Fruit fly (Drosophila melanogaster) whole organism, embryonic: ENCODE measurements around the gene eIF4E5.
A peak's percentile ranks its signal among the peaks of the same experiment; 100 is the strongest.

Experiments used
- ATbp ChIP-seq: fragments of 200-800 bp; sonication (Bioruptor generic); optimal IDR thresholded peaks from 2 replicates; lab custom pipeline; 2017; ENCODE audit warnings: missing biosample characterization, mild to moderate bottlenecking, missing genetic modification characterization, missing genetic modification reagents
- CG10979 ChIP-seq: fragments of 200-800 bp; sonication (Bioruptor generic); optimal IDR thresholded peaks from 2 replicates; lab custom pipeline; 2018; ENCODE audit warnings: missing biosample characterization, mild to moderate bottlenecking, missing genetic modification characterization, moderate library complexity
- CG12219 ChIP-seq: fragments of 200-800 bp; sonication (Bioruptor generic); optimal IDR thresholded peaks from 3 replicates; lab custom pipeline; 2018; ENCODE audit warnings: missing biosample characterization, mild to moderate bottlenecking, missing genetic modification characterization
- CG13296 ChIP-seq: fragments of 200-800 bp; sonication (Bioruptor generic); optimal IDR thresholded peaks from 3 replicates; lab custom pipeline; 2018; ENCODE audit warnings: missing biosample characterization, mild to moderate bottlenecking, missing genetic modification characterization
- CG15601 ChIP-seq: fragments of 200-800 bp; sonication (Bioruptor generic); optimal IDR thresholded peaks from 3 replicates; lab custom pipeline; 2019; ENCODE audit warnings: missing biosample characterization, mild to moderate bottlenecking, missing genetic modification characterization, moderate library complexity
- CG17186 ChIP-seq: fragments of 200-800 bp; sonication (Bioruptor generic); optimal IDR thresholded peaks from 3 replicates; lab custom pipeline; 2017; ENCODE audit warnings: missing biosample characterization, missing genetic modification reagents, missing genetic modification characterization
- CG17328 ChIP-seq: fragments of 200-800 bp; sonication (Bioruptor generic); IDR thresholded peaks from 2 replicates; pipeline ENCODE4 v1.3.6; 2022; ENCODE audit warnings: missing biosample characterization, missing genetic modification characterization
- CG18262 ChIP-seq: fragments of 200-800 bp; optimal IDR thresholded peaks from 3 replicates; lab custom pipeline; 2019; ENCODE audit warnings: missing biosample characterization, mild to moderate bottlenecking, missing genetic modification characterization, moderate library complexity
- CG2199 ChIP-seq: fragments of 200-800 bp; sonication (Bioruptor generic); IDR thresholded peaks from 3 replicates; pipeline ENCODE4 v1.3.6; 2022; ENCODE audit warnings: missing biosample characterization, missing genetic modification characterization
- CG30020 ChIP-seq: fragments of 200-800 bp; optimal IDR thresholded peaks from 2 replicates; lab custom pipeline; 2019; ENCODE audit warnings: missing biosample characterization, mild to moderate bottlenecking, missing genetic modification characterization, moderate library complexity
- CG3065 ChIP-seq: fragments of 200-800 bp; sonication (Bioruptor generic); optimal IDR thresholded peaks from 2 replicates; lab custom pipeline; 2016; ENCODE audit warnings: missing biosample characterization, missing genetic modification characterization
- CG3163 ChIP-seq: fragments of 200-800 bp; sonication (Bioruptor generic); optimal IDR thresholded peaks from 3 replicates; lab custom pipeline; 2016; ENCODE audit warnings: missing biosample characterization, missing genetic modification characterization
- CG34224 ChIP-seq: fragments of 200-800 bp; sonication (Bioruptor generic); IDR thresholded peaks from 3 replicates; pipeline ENCODE4 v1.3.6; 2022; ENCODE audit warnings: missing biosample characterization, missing genetic modification characterization; ENCODE audit not compliant: partially characterized antibody
- CG5180 ChIP-seq: fragments of 200-800 bp; sonication (Bioruptor generic); optimal IDR thresholded peaks from 3 replicates; lab custom pipeline; 2017; ENCODE audit warnings: missing biosample characterization, missing genetic modification characterization, mild to moderate bottlenecking, moderate library complexity, missing genetic modification reagents
- CG6272 ChIP-seq: fragments of 200-800 bp; sonication (Bioruptor generic); IDR thresholded peaks from 2 replicates; pipeline ENCODE4 v1.3.6; 2022; ENCODE audit warnings: missing biosample characterization, missing genetic modification characterization
- CG7271 ChIP-seq: fragments of 200-800 bp; sonication (Bioruptor generic); optimal IDR thresholded peaks from 2 replicates; lab custom pipeline; 2018; ENCODE audit warnings: missing biosample characterization, mild to moderate bottlenecking, missing genetic modification characterization, moderate library complexity
- CG7372 ChIP-seq: fragments of 200-800 bp; sonication (Bioruptor generic); IDR thresholded peaks from 2 replicates; pipeline ENCODE4 v1.3.6; 2022; ENCODE audit warnings: missing biosample characterization, missing genetic modification characterization
- CG7928 ChIP-seq: fragments of 200-800 bp; sonication (Bioruptor generic); optimal IDR thresholded peaks from 2 replicates; lab custom pipeline; 2017; ENCODE audit warnings: missing biosample characterization, mild to moderate bottlenecking, missing genetic modification characterization
- CG8478 ChIP-seq: fragments of >200 bp; optimal IDR thresholded peaks from 2 replicates; lab custom pipeline; 2018
- CG9609 ChIP-seq: fragments of 200-800 bp; sonication (Bioruptor generic); optimal IDR thresholded peaks from 3 replicates; lab custom pipeline; 2016; ENCODE audit warnings: missing biosample characterization, missing genetic modification characterization
- Dek ChIP-seq: fragments of 200-800 bp; sonication (Bioruptor generic); optimal IDR thresholded peaks from 3 replicates; lab custom pipeline; 2019; ENCODE audit warnings: missing biosample characterization, mild to moderate bottlenecking, missing genetic modification characterization, moderate library complexity
- Drgx ChIP-seq: fragments of 200-800 bp; sonication (Bioruptor generic); IDR thresholded peaks from 2 replicates; pipeline ENCODE4 v1.3.6; 2022; ENCODE audit warnings: missing biosample characterization, missing genetic modification characterization
- HLH4C ChIP-seq: fragments of 200-800 bp; sonication (Bioruptor generic); IDR thresholded peaks from 3 replicates; pipeline ENCODE4 v1.3.6; 2022; ENCODE audit warnings: missing biosample characterization, missing genetic modification characterization; ENCODE audit not compliant: partially characterized antibody
- HmgZ ChIP-seq: fragments of 200-800 bp; sonication (Bioruptor generic); optimal IDR thresholded peaks from 2 replicates; lab custom pipeline; 2018; ENCODE audit warnings: missing biosample characterization, mild to moderate bottlenecking, missing genetic modification characterization
- Med ChIP-seq: fragments of 200-800 bp; sonication (Bioruptor generic); peaks from one replicate; lab custom pipeline; 2016; ENCODE audit warnings: missing biosample characterization, missing genetic modification characterization, mild to moderate bottlenecking, inconsistent platforms, moderate library complexity
- Poxn ChIP-seq: fragments of 200-800 bp; sonication (Bioruptor generic); IDR thresholded peaks from 2 replicates; pipeline ENCODE4 v1.3.6; 2022; ENCODE audit warnings: missing biosample characterization, missing genetic modification characterization
- Ptx1 ChIP-seq: fragments of 200-800 bp; sonication (Bioruptor generic); IDR thresholded peaks from 2 replicates; pipeline ENCODE4 v1.3.6; 2022; ENCODE audit warnings: missing biosample characterization, missing genetic modification characterization
- TFAM ChIP-seq: fragments of 200-800 bp; sonication (Bioruptor generic); optimal IDR thresholded peaks from 2 replicates; lab custom pipeline; 2017; ENCODE audit warnings: missing biosample characterization, missing genetic modification characterization, inconsistent platforms
- Tbp ChIP-seq: fragments of >200 bp; optimal IDR thresholded peaks from 2 replicates; lab custom pipeline; 2018; ENCODE audit warnings: missing biosample characterization, missing genetic modification characterization
- ara ChIP-seq: fragments of 200-800 bp; sonication (Bioruptor generic); IDR thresholded peaks from 2 replicates; pipeline ENCODE4 v1.3.6; 2022; ENCODE audit warnings: missing biosample characterization, missing genetic modification characterization
- caup ChIP-seq: fragments of 200-800 bp; sonication (Bioruptor generic); optimal IDR thresholded peaks from 3 replicates; lab custom pipeline; 2017; ENCODE audit warnings: missing biosample characterization, mild to moderate bottlenecking, missing genetic modification characterization, moderate library complexity; ENCODE audit not compliant: severe bottlenecking
- chinmo ChIP-seq: fragments of 200-800 bp; sonication (Bioruptor generic); IDR thresholded peaks from 4 replicates; pipeline ENCODE4 v1.3.6; 2022; ENCODE audit warnings: missing biosample characterization, missing genetic modification characterization; ENCODE audit not compliant: partially characterized antibody
- chn ChIP-seq: fragments of 200-800 bp; sonication (Bioruptor generic); optimal IDR thresholded peaks from 2 replicates; lab custom pipeline; 2016; ENCODE audit warnings: missing biosample characterization, missing genetic modification characterization
- corto ChIP-seq: fragments of 200-800 bp; sonication (Bioruptor generic); optimal IDR thresholded peaks from 2 replicates; lab custom pipeline; 2016; ENCODE audit warnings: missing biosample characterization, mild to moderate bottlenecking, missing genetic modification characterization, moderate library complexity
- dimm ChIP-seq: fragments of 200-800 bp; sonication (Bioruptor generic); IDR thresholded peaks from 2 replicates; pipeline ENCODE4 v1.3.6; 2022; ENCODE audit warnings: missing biosample characterization, missing genetic modification characterization
- emc ChIP-seq: fragments of 200-800 bp; sonication (Bioruptor generic); optimal IDR thresholded peaks from 2 replicates; lab custom pipeline; 2016; ENCODE audit warnings: missing biosample characterization, missing genetic modification characterization
- eve ChIP-seq, 2 experiments: fragments of >200 bp; optimal IDR thresholded peaks; 2 replicates each; lab custom pipeline; 2017; ENCODE audit warnings: missing biosample characterization in 2 of 2, missing genetic modification characterization in 2 of 2
- gem ChIP-seq: fragments of 200-800 bp; sonication (Bioruptor generic); optimal IDR thresholded peaks from 2 replicates; lab custom pipeline; 2019; ENCODE audit warnings: missing biosample characterization, mild to moderate bottlenecking, missing genetic modification characterization, moderate library complexity
- kni ChIP-seq: fragments of 200-800 bp; sonication (Bioruptor generic); optimal IDR thresholded peaks from 3 replicates; lab custom pipeline; 2017; ENCODE audit warnings: mild to moderate bottlenecking, missing biosample characterization, missing genetic modification reagents, missing genetic modification characterization
- lov ChIP-seq, 2 experiments: fragments of 200-800 bp in 1 of 2; fragments of >200 bp in 1 of 2; sonication (Bioruptor generic) in 1 of 2; IDR thresholded peaks in 1 of 2; optimal IDR thresholded peaks in 1 of 2; 2 replicates in 1 of 2; 3 replicates in 1 of 2; pipeline versions ENCODE4 v1.3.6 to Lab custom; 2017 to 2022; ENCODE audit warnings: missing biosample characterization in 1 of 2, missing genetic modification characterization in 1 of 2
- mam ChIP-seq: fragments of 200-800 bp; sonication (Bioruptor generic); optimal IDR thresholded peaks from 3 replicates; lab custom pipeline; 2016; ENCODE audit warnings: missing biosample characterization, missing genetic modification characterization
- mirr ChIP-seq: fragments of 200-800 bp; sonication (Bioruptor generic); optimal IDR thresholded peaks from 3 replicates; lab custom pipeline; 2018; ENCODE audit warnings: missing biosample characterization, mild to moderate bottlenecking, missing genetic modification characterization
- pan ChIP-seq, 4 experiments: fragments of >200 bp in 3 of 4; fragments of 200-800 bp in 1 of 4; sonication (Bioruptor generic) in 1 of 4; optimal IDR thresholded peaks in 3 of 4; IDR thresholded peaks in 1 of 4; 2 replicates each; pipeline versions ENCODE4 v1.3.6 to Lab custom; 2017 to 2022; ENCODE audit warnings: missing biosample characterization in 2 of 4, missing genetic modification characterization in 2 of 4, mixed read lengths in 1 of 4
- row ChIP-seq: fragments of 200-800 bp; sonication (Bioruptor generic); IDR thresholded peaks from 3 replicates; pipeline ENCODE4 v1.3.6; 2022; ENCODE audit warnings: missing biosample characterization, missing genetic modification characterization
- tin ChIP-seq: fragments of 200-800 bp; sonication (Bioruptor generic); optimal IDR thresholded peaks from 3 replicates; lab custom pipeline; 2016; ENCODE audit warnings: missing biosample characterization, missing genetic modification characterization
- tll ChIP-seq, 2 experiments: fragments of 200-800 bp in 1 of 2; fragments of >200 bp in 1 of 2; sonication (Bioruptor generic) in 1 of 2; optimal IDR thresholded peaks; 2 replicates each; lab custom pipeline; 2017 to 2019; ENCODE audit warnings: missing biosample characterization in 2 of 2, missing genetic modification characterization in 2 of 2, mild to moderate bottlenecking in 1 of 2, moderate library complexity in 1 of 2
- unpg ChIP-seq: fragments of 200-800 bp; sonication (Bioruptor generic); optimal IDR thresholded peaks from 3 replicates; lab custom pipeline; 2018; ENCODE audit warnings: missing biosample characterization, mild to moderate bottlenecking, missing genetic modification characterization, moderate library complexity
- zfh1 ChIP-seq: fragments of 200-800 bp; sonication (Bioruptor generic); IDR thresholded peaks from 3 replicates; pipeline ENCODE4 v1.3.6; 2022; ENCODE audit warnings: missing biosample characterization, missing genetic modification characterization

eIF4E5 gene

dm6 chr3L:7903489-7904150, 8.9 kb downstream of the eIF4E5 start (continued):
- no peak for TF ChIP-seq CG2199
- TF ChIP-seq ATbp (GFP tag; lab: Kevin White, UChicago) = peak; percentile 86
- TF ChIP-seq CG3065 (GFP tag; lab: Kevin White, UChicago) = peak; percentile 81
- TF ChIP-seq HmgZ (tag; lab: Kevin White, UChicago) = peak; percentile 76
- peak; percentile 44 for TF ChIP-seq TFAM (GFP tag; lab: Kevin White, UChicago)
- no peak for TF ChIP-seq CG30020 (tag; lab: Kevin White, UChicago)
- TF ChIP-seq CG12219 = peak; percentile 80
- peak; percentile 87 for TF ChIP-seq CG17328
- TF ChIP-seq mam (GFP tag; lab: Kevin White, UChicago) = peak; percentile 74
- no peak for TF ChIP-seq tll (GFP tag; optimal IDR thresholded peaks at IDR 0.05; lab: Kevin White, UChicago)
- TF ChIP-seq mirr (GFP tag; lab: Kevin White, UChicago) = no peak
- TF ChIP-seq CG5180 (GFP tag; lab: Kevin White, UChicago) = peak; percentile 70
- TF ChIP-seq CG7928 = peak; percentile 41
- TF ChIP-seq gem = peak; percentile 92
- TF ChIP-seq CG7271 = peak; percentile 65
- peak; percentile 82 for TF ChIP-seq Ptx1
- no peak for TF ChIP-seq HLH4C (GFP tag; lab: Robert Waterston, UW)
- peak; percentile 16 for TF ChIP-seq emc (GFP tag; lab: Kevin White, UChicago)
- peak; percentile 66 for TF ChIP-seq CG6272
- TF ChIP-seq CG34224 (GFP tag; lab: Robert Waterston, UW) = 0 out of 3 replicates have a peak, but pooled peaks have one; percentile 6
- TF ChIP-seq corto (GFP tag; lab: Kevin White, UChicago) = no peak
- peak; percentile 71 for TF ChIP-seq dimm (GFP tag; lab: Robert Waterston, UW)
- TF ChIP-seq CG9609 (GFP tag; lab: Kevin White, UChicago) = peak; percentile 69
- TF ChIP-seq zfh1 (GFP tag; lab: Robert Waterston, UW) = peak; percentile 92
- TF ChIP-seq chn (GFP tag; lab: Kevin White, UChicago) = peak; percentile 76
- TF ChIP-seq CG3163 = peak; percentile 49
- peak; percentile 94 for TF ChIP-seq CG15601
- TF ChIP-seq chinmo = no peak
- TF ChIP-seq pan (optimal IDR thresholded peaks at IDR 0.05; lab: Kevin White, UChicago) = no peak
- TF ChIP-seq pan (GFP tag; optimal IDR thresholded peaks at IDR 0.05 in 1 of 2, IDR thresholded peaks at IDR 0.05 in 1 of 2) = peak in 1 of 2 experiments; percentile 76
- no peak for TF ChIP-seq CG8478 (lab: Kevin White, UChicago)
- peak; percentile 69 for TF ChIP-seq CG17186
- TF ChIP-seq ara (GFP tag; lab: Robert Waterston, UW) = peak; percentile 85
- TF ChIP-seq kni (GFP tag; lab: Kevin White, UChicago) = peak; percentile 74
- TF ChIP-seq Drgx (GFP tag; lab: Robert Waterston, UW) = peak; percentile 78
- TF ChIP-seq Med (GFP tag; lab: Kevin White, UChicago) = peak; percentile 96
- TF ChIP-seq caup (GFP tag; lab: Kevin White, UChicago) = peak; percentile 68
- TF ChIP-seq Poxn = no peak
- TF ChIP-seq CG18262 (tag; lab: Kevin White, UChicago) = peak; percentile 93
- no peak for TF ChIP-seq Tbp (GFP tag; lab: Kevin White, UChicago)
- TF ChIP-seq tin (GFP tag; lab: Kevin White, UChicago) = peak; percentile 82
- peak; percentile 58 for TF ChIP-seq CG13296
- peak; percentile 89 for TF ChIP-seq unpg (GFP tag; lab: Kevin White, UChicago)
- peak; percentile 86 for TF ChIP-seq row (GFP tag; lab: Robert Waterston, UW)
- no peak for TF ChIP-seq lov (optimal IDR thresholded peaks at IDR 0.05; lab: Kevin White, UChicago)
- 0 out of 3 replicates have a peak, but pooled peaks have one; percentile 71 for TF ChIP-seq lov (GFP tag; IDR thresholded peaks at IDR 0.05; lab: Robert Waterston, UW)
- peak in 1 of 2 experiments; percentile 89 for TF ChIP-seq eve (GFP tag; optimal IDR thresholded peaks at IDR 0.05; lab: Kevin White, UChicago)
- peak; percentile 77 for TF ChIP-seq Dek (tag; lab: Kevin White, UChicago)
- TF ChIP-seq CG7372 (GFP tag; lab: Robert Waterston, UW) = peak; percentile 45; the same call in 1 of the 2 replicates
- peak; percentile 93 for TF ChIP-seq CG10979 (tag; lab: Kevin White, UChicago)
